Worm (Caenorhabditis elegans): ENCODE data around the gene C54E10.11.
A peak's percentile ranks its signal among the peaks of the same experiment; 100 is the strongest.

The C54E10.11 gene

ce11 chrV:18802077-18802476 lies at the start of gene C54E10.11:
Gene C54E10.11 (minus strand): TSS chrV:18802177.
- TF ChIP-seq ceh-90 (tag; optimal IDR thresholded peaks at IDR 0.05) (no peak), elt-3 (tag; optimal IDR thresholded peaks at IDR 0.05) (no peak), Y116A8C.19 (tag; optimal IDR thresholded peaks at IDR 0.05; ENCODE audit: borderline replicate concordance) (no peak), sptf-1 (tag; optimal IDR thresholded peaks at IDR 0.05) (no peak)

- TF ChIP-seq ceh-90 (tag; optimal IDR thresholded peaks at IDR 0.05) (no peak), unc-62 (GFP tag; optimal IDR thresholded peaks at IDR 0.05) (no peak), efl-1 (optimal IDR thresholded peaks at IDR 0.05) (no peak), efl-1 (GFP tag; optimal IDR thresholded peaks at IDR 0.05 in 1 of 2) (peak in 1 of 2 experiments; percentile 42)
Measured at ce11 chrV:18848578-18848977, 46.6 kb upstream of the C54E10.11 start.

DNA sequence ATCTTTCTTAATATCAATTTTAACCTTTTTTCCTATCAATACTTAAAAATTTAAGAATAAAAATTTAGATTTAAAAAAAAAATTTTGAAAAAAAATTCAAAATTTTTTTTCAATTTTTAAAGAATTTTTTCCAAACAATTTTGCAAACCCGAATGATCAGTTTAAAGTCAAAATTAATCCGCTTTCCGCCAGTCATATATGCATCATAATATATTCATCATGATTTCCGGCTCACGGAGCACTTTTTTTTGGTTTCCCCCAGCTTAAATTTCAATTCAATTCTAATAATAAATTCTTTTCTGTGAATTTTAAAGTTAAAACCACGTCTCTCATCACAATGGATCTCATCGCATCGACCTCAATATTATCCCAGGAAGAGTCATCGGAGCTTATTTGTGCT lies 44.5 kb upstream of the C54E10.11 start, which contains the start of gene nhr-230:
nhr-230 (plus strand) TSS at position 301 of the 400 bp plus-strand sequence.
- peak; percentile 1 for TF ChIP-seq fkh-8 (tag; optimal IDR thresholded peaks at IDR 0.05)
- peak; percentile 4 for TF ChIP-seq dsc-1 (tag; optimal IDR thresholded peaks at IDR 0.05)
- TF ChIP-seq elt-2 (tag; optimal IDR thresholded peaks at IDR 0.05): no peak

DNA sequence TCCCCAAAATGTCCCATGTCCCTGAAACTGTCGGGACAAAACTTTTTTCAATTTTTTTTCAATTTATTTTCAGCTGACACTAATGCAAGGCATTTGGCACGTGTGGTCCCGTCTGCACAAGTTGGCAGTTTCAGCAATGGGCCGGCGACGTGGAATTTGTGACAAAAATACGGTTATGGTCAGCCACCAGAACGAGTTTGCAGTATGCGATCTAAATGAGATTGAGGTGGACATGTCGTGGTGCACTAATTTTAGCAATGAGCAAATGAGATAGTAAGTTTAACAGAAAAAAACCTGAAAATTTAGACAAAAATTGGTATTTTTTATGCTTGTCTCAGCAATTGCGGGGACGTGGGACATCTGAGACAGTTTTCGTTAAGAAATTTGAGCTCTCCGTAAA lies 40.5 kb upstream of the C54E10.11 start:
- no peak for TF ChIP-seq ceh-63 (GFP tag; optimal IDR thresholded peaks at IDR 0.05)
- no peak for TF ChIP-seq efl-1 (optimal IDR thresholded peaks at IDR 0.05)
- TF ChIP-seq efl-1 (GFP tag; optimal IDR thresholded peaks at IDR 0.05 in 1 of 2): peak in 1 of 2 experiments; percentile 63
- no peak for TF ChIP-seq mdl-1 (tag; optimal IDR thresholded peaks at IDR 0.05)

DNA sequence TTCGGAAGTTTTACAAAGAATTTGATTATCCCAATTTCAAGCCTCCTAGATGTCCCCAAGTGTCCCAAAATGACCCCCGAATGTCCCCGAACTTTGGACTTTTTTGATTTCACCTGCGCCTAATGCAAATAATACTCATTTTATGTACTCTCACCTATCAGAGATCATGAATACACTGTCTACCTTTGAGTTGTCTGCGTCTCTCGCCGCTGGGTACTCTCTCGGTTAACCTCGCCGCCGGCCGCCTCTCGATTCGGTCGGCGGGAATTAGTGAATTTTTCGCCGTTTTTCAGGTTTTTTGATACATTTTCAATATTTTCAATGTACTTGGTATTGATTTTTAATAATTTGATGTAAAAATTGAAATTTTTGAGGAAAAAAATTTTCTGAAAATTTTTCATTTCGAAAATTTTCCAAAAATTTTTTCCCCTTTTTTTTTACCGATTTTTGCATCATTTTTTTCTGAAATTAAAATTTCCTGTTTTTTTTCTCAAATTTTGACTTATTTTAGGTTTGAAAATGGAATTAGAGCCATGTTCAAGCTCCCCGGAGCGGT lies 36.9 kb upstream of the C54E10.11 start, which contains the start of gene nhr-65:
nhr-65 (plus strand) TSS at position 506 of the 556 bp plus-strand sequence.
- TF ChIP-seq snu-23 (GFP tag; optimal IDR thresholded peaks at IDR 0.05): peak; percentile 48
- peak; percentile 74 for TF ChIP-seq blmp-1 (tag; optimal IDR thresholded peaks at IDR 0.05)
- TF ChIP-seq lin-35 (GFP tag; optimal IDR thresholded peaks at IDR 0.05): peak in 1 of 2 experiments; percentile 53
- peak; percentile 41 for TF ChIP-seq nhr-19 (GFP tag; conservative IDR thresholded peaks at IDR 0.05)
- TF ChIP-seq skn-1 (tag; optimal IDR thresholded peaks at IDR 0.05): peak; percentile 15
- TF ChIP-seq egl-27 (tag; optimal IDR thresholded peaks at IDR 0.05): no peak
- peak; percentile 22 for TF ChIP-seq swsn-7 (tag; optimal IDR thresholded peaks at IDR 0.05)
- TF ChIP-seq unc-30 (tag; optimal IDR thresholded peaks at IDR 0.05): no peak
- peak; percentile 48 for TF ChIP-seq nhr-20 (tag; optimal IDR thresholded peaks at IDR 0.05)
- no peak for TF ChIP-seq aly-2 (tag; optimal IDR thresholded peaks at IDR 0.05)
- no peak for TF ChIP-seq lin-14 (GFP tag; optimal IDR thresholded peaks at IDR 0.05)
- TF ChIP-seq fkh-8 (tag; optimal IDR thresholded peaks at IDR 0.05): no peak
- TF ChIP-seq elt-2 (tag; optimal IDR thresholded peaks at IDR 0.05): peak; percentile 19
- peak; percentile 21 to 23 for TF ChIP-seq efl-1 (optimal IDR thresholded peaks at IDR 0.05)
- peak in 1 of 2 experiments; percentile 41 for TF ChIP-seq efl-1 (GFP tag; optimal IDR thresholded peaks at IDR 0.05 in 1 of 2)
- TF ChIP-seq elt-3 (tag; optimal IDR thresholded peaks at IDR 0.05): no peak
- TF ChIP-seq lsy-2 (tag; optimal IDR thresholded peaks at IDR 0.05): peak in 1 of 2 experiments; percentile 5
- TF ChIP-seq nhr-85 (tag): peak; percentile 67
- TF ChIP-seq dsc-1 (tag; optimal IDR thresholded peaks at IDR 0.05): no peak
- no peak for TF ChIP-seq zag-1 (tag; optimal IDR thresholded peaks at IDR 0.05)
- TF ChIP-seq nhr-90 (tag; optimal IDR thresholded peaks at IDR 0.05; ENCODE audit: poor library complexity): peak; percentile 39
- TF ChIP-seq jun-1 (tag; optimal IDR thresholded peaks at IDR 0.05): no peak
- peak; percentile 29 for TF ChIP-seq mep-1 (tag; optimal IDR thresholded peaks at IDR 0.05)

DNA sequence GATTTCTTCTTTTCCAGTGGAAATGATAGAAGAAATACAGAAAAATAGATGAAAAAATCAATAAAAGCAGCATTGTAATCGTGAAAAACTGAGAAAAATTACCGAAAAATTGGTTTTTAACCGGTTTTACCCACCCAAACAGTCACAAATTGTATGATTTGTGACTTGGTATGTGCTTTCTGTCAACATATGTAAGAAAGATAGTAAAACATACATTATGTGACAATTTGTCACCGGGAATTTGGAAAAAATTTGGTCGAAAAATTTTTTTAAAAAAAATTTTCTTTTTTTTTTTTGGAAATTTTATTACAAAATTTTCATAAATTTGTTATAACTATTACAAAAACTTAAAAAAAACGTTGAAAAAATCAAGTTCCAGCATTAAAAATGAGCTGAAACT lies 35.1 kb upstream of the C54E10.11 start, which contains the start of gene cyp-33D3:
cyp-33D3 (minus strand) TSS at position 101 of the 400 bp plus-strand sequence.
- TF ChIP-seq pax-3 (tag; optimal IDR thresholded peaks at IDR 0.05) (no peak), zag-1 (tag; optimal IDR thresholded peaks at IDR 0.05) (no peak), lin-14 (GFP tag; optimal IDR thresholded peaks at IDR 0.05) (no peak), sup-37 (GFP tag; optimal IDR thresholded peaks at IDR 0.05) (no peak), unc-86 (tag; optimal IDR thresholded peaks at IDR 0.05) (no peak), grh-1 (GFP tag; IDR thresholded peaks at IDR 0.05) (no peak), lin-39 (tag; optimal IDR thresholded peaks at IDR 0.05) (no peak)

All from whole organism, L1 larva.